Fruit fly (Drosophila melanogaster): ENCODE data around the gene dpr16.

The dpr16 gene

DNA sequence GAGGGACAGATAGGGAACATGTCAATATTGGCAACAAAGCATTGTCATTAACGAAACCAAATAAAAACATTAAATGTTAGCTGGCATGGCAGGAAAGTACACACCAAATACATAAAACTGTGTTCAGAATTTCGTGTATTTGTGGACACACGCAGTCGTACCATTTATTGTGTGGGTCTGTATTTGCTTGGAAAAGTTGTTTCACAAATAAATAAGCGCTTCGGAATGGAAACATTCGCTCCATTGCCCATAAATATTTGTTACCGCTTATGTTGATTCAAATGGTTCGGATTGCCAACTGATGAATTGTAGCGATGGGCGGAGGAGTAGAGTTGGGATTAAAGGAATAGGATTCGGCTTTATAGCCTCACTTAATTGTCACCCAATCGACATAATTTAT, 42.7 kb upstream of the dpr16 start (continued):
- TF ChIP-seq ranshi (GFP tag; IDR thresholded peaks at IDR 0.05) = peak; percentile 69
- TF ChIP-seq CG10431 (GFP tag; optimal IDR thresholded peaks at IDR 0.05) = peak; percentile 87
- peak; percentile 92 for TF ChIP-seq mirr (GFP tag; optimal IDR thresholded peaks at IDR 0.05)
- TF ChIP-seq corto (GFP tag; optimal IDR thresholded peaks at IDR 0.05) = no peak
- no peak for TF ChIP-seq Doc3 (GFP tag; IDR thresholded peaks at IDR 0.05; ENCODE audit: partially characterized antibody)
- peak; percentile 45 for TF ChIP-seq CG17912 (GFP tag; optimal IDR thresholded peaks at IDR 0.05)
- TF ChIP-seq az2 (GFP tag; optimal IDR thresholded peaks at IDR 0.05) = peak; percentile 48
- TF ChIP-seq Dref (GFP tag; IDR thresholded peaks at IDR 0.05) = no peak
- TF ChIP-seq CG9727 (GFP tag; optimal IDR thresholded peaks at IDR 0.05) = peak; percentile 91
- peak; percentile 44 for TF ChIP-seq vfl (GFP tag; optimal IDR thresholded peaks at IDR 0.05)
- TF ChIP-seq HLH4C (GFP tag; IDR thresholded peaks at IDR 0.05; ENCODE audit: partially characterized antibody) = no peak
- TF ChIP-seq org-1 (GFP tag; optimal IDR thresholded peaks at IDR 0.05) = peak; percentile 88
- peak; percentile 80 for TF ChIP-seq CG12391 (tag; optimal IDR thresholded peaks at IDR 0.05)
- peak; percentile 34 for TF ChIP-seq CG12155 (GFP tag; optimal IDR thresholded peaks at IDR 0.05)
- TF ChIP-seq jigr1 (GFP tag; IDR thresholded peaks at IDR 0.05) = no peak
- peak; percentile 41 for TF ChIP-seq CG4617 (GFP tag; optimal IDR thresholded peaks at IDR 0.05; ENCODE audit: borderline replicate concordance)
- peak; percentile 92 for TF ChIP-seq gcm (GFP tag; optimal IDR thresholded peaks at IDR 0.05)
- TF ChIP-seq CG17328 (GFP tag; IDR thresholded peaks at IDR 0.05) = peak; percentile 76
- TF ChIP-seq CG33213 (GFP tag; optimal IDR thresholded peaks at IDR 0.05) = peak; percentile 91
- peak; percentile 80 for TF ChIP-seq zen (tag; optimal IDR thresholded peaks at IDR 0.05)
- TF ChIP-seq CG3726 (GFP tag; IDR thresholded peaks at IDR 0.05) = no peak
- peak; percentile 92 for TF ChIP-seq Lhr (GFP tag; optimal IDR thresholded peaks at IDR 0.05)
- TF ChIP-seq CG4360 (GFP tag; IDR thresholded peaks at IDR 0.05) = peak; percentile 58
- TF ChIP-seq CG18599 (GFP tag; optimal IDR thresholded peaks at IDR 0.05) = peak; percentile 95
- TF ChIP-seq Awh (GFP tag; IDR thresholded peaks at IDR 0.05) = peak; percentile 85
- peak; percentile 93 for TF ChIP-seq CG12071 (GFP tag; optimal IDR thresholded peaks at IDR 0.05)
- peak; percentile 98 for TF ChIP-seq Med (GFP tag)
- 0 out of 3 replicates have a peak, but pooled peaks have one; percentile 41 for TF ChIP-seq ken (GFP tag; IDR thresholded peaks at IDR 0.05)
- TF ChIP-seq Kr (GFP tag; optimal IDR thresholded peaks at IDR 0.05) = peak; percentile 98
- TF ChIP-seq CG3838 (GFP tag; optimal IDR thresholded peaks at IDR 0.05) = peak; percentile 90
- no peak; the same call in 1 of the 2 replicates for TF ChIP-seq Ada2b (GFP tag; IDR thresholded peaks at IDR 0.05)
- TF ChIP-seq ci (GFP tag; IDR thresholded peaks at IDR 0.05) = peak; percentile 85
- peak; percentile 79 for TF ChIP-seq CG13894 (tag; optimal IDR thresholded peaks at IDR 0.05)
- peak; percentile 51; the same call in 1 of the 2 replicates for TF ChIP-seq CG10321 (GFP tag; IDR thresholded peaks at IDR 0.05)
- TF ChIP-seq Neu2 (GFP tag; optimal IDR thresholded peaks at IDR 0.05; ENCODE audit: borderline replicate concordance) = peak; percentile 43
- no peak for TF ChIP-seq knrl (GFP tag; IDR thresholded peaks at IDR 0.05; ENCODE audit: partially characterized antibody)
- no peak for TF ChIP-seq CG6272 (GFP tag; IDR thresholded peaks at IDR 0.05)
- peak; percentile 86 for TF ChIP-seq CG12659 (GFP tag; optimal IDR thresholded peaks at IDR 0.05)
- TF ChIP-seq CG13296 (GFP tag; optimal IDR thresholded peaks at IDR 0.05) = peak; percentile 84
- TF ChIP-seq CG12104 (GFP tag; optimal IDR thresholded peaks at IDR 0.05) = peak; percentile 88
- TF ChIP-seq nom (GFP tag; optimal IDR thresholded peaks at IDR 0.05) = no peak
- peak; percentile 63 to 86 for TF ChIP-seq dpn (GFP tag; optimal IDR thresholded peaks at IDR 0.05)
- TF ChIP-seq ara (GFP tag; IDR thresholded peaks at IDR 0.05) = peak; percentile 85; the same call in 1 of the 2 replicates
- peak; percentile 70; the same call in 2 of the 3 replicates for TF ChIP-seq CG11456 (GFP tag; IDR thresholded peaks at IDR 0.05)
- peak; percentile 67 for TF ChIP-seq Optix (GFP tag; IDR thresholded peaks at IDR 0.05)
- TF ChIP-seq Hand (GFP tag; optimal IDR thresholded peaks at IDR 0.05) = peak; percentile 83
- no peak for TF ChIP-seq CG9215 (GFP tag; IDR thresholded peaks at IDR 0.05)
- no peak for TF ChIP-seq al (GFP tag; IDR thresholded peaks at IDR 0.05)
- no peak for TF ChIP-seq CG6791 (GFP tag; IDR thresholded peaks at IDR 0.05; ENCODE audit: partially characterized antibody)
- TF ChIP-seq Bteb2 (GFP tag; optimal IDR thresholded peaks at IDR 0.05) = peak; percentile 88

Data from whole organism, embryonic.